Fruit fly (Drosophila melanogaster) whole organism, embryonic: ENCODE results near the gene Acf.

Experiments used
- Awh ChIP-seq: fragments of 200-800 bp; sonication (Bioruptor generic); IDR thresholded peaks from 2 replicates; pipeline ENCODE4, ENCODE4 v1.3.6; 2022; ENCODE audit warnings: missing biosample characterization, missing genetic modification characterization
- CG1024 ChIP-seq: fragments of 200-800 bp; sonication (Bioruptor generic); IDR thresholded peaks from 2 replicates; pipeline ENCODE4 v1.3.6; 2022; ENCODE audit warnings: missing biosample characterization, missing genetic modification characterization
- CG10274 ChIP-seq: fragments of 200-800 bp; sonication (Bioruptor generic); optimal IDR thresholded peaks from 3 replicates; lab custom pipeline; 2017; ENCODE audit warnings: missing biosample characterization, mild to moderate bottlenecking, missing genetic modification characterization
- CG11085 ChIP-seq: fragments of 200-800 bp; sonication (Bioruptor generic); IDR thresholded peaks from 2 replicates; pipeline ENCODE4 v1.3.6; 2022; ENCODE audit warnings: missing biosample characterization, missing genetic modification characterization
- CG11247 ChIP-seq: fragments of 200-800 bp; sonication (Bioruptor generic); IDR thresholded peaks from 2 replicates; pipeline ENCODE4 v1.3.6; 2022; ENCODE audit warnings: missing biosample characterization, missing genetic modification characterization
- CG11504 ChIP-seq: fragments of 200-800 bp; sonication (Bioruptor generic); optimal IDR thresholded peaks from 3 replicates; lab custom pipeline; 2019; ENCODE audit warnings: missing biosample characterization, mild to moderate bottlenecking, missing genetic modification characterization, moderate library complexity
- CG12155 ChIP-seq: fragments of 200-800 bp; sonication (Bioruptor generic); optimal IDR thresholded peaks from 3 replicates; lab custom pipeline; 2016; ENCODE audit warnings: missing biosample characterization, missing genetic modification characterization
- CG13123 ChIP-seq: fragments of 200-800 bp; sonication (Bioruptor generic); optimal IDR thresholded peaks from 2 replicates; lab custom pipeline; 2016; ENCODE audit warnings: missing biosample characterization, missing genetic modification characterization
- CG13775 ChIP-seq: fragments of 200-800 bp; sonication (Bioruptor generic); optimal IDR thresholded peaks from 3 replicates; lab custom pipeline; 2017; ENCODE audit warnings: missing biosample characterization, mild to moderate bottlenecking, missing genetic modification characterization
- CG15269 ChIP-seq: fragments of 200-800 bp; sonication (Bioruptor generic); optimal IDR thresholded peaks from 2 replicates; lab custom pipeline; 2018; ENCODE audit warnings: missing biosample characterization, mild to moderate bottlenecking, missing genetic modification characterization, moderate library complexity
- CG15479 ChIP-seq: fragments of 200-800 bp; sonication (Bioruptor generic); optimal IDR thresholded peaks from 3 replicates; lab custom pipeline; 2019; ENCODE audit warnings: missing biosample characterization, mild to moderate bottlenecking, missing genetic modification characterization, moderate library complexity
- CG1602 ChIP-seq: fragments of 200-800 bp; sonication (Bioruptor generic); optimal IDR thresholded peaks from 3 replicates; lab custom pipeline; 2016; ENCODE audit warnings: missing biosample characterization, missing genetic modification characterization
- CG18262 ChIP-seq: fragments of 200-800 bp; optimal IDR thresholded peaks from 3 replicates; lab custom pipeline; 2019; ENCODE audit warnings: missing biosample characterization, mild to moderate bottlenecking, missing genetic modification characterization, moderate library complexity
- CG2199 ChIP-seq: fragments of 200-800 bp; sonication (Bioruptor generic); IDR thresholded peaks from 3 replicates; pipeline ENCODE4 v1.3.6; 2022; ENCODE audit warnings: missing biosample characterization, missing genetic modification characterization
- CG31441 ChIP-seq: fragments of 200-800 bp; sonication (Bioruptor generic); IDR thresholded peaks from 2 replicates; pipeline ENCODE4 v1.3.6; 2022; ENCODE audit warnings: missing biosample characterization, missing genetic modification characterization
- CG3163 ChIP-seq: fragments of 200-800 bp; sonication (Bioruptor generic); optimal IDR thresholded peaks from 3 replicates; lab custom pipeline; 2016; ENCODE audit warnings: missing biosample characterization, missing genetic modification characterization
- CG3281 ChIP-seq: fragments of 200-800 bp; sonication (Bioruptor generic); optimal IDR thresholded peaks from 3 replicates; lab custom pipeline; 2017; ENCODE audit warnings: missing biosample characterization, mild to moderate bottlenecking, missing genetic modification characterization
- CG4730 ChIP-seq: fragments of 200-800 bp; sonication (Bioruptor generic); IDR thresholded peaks from 2 replicates; pipeline ENCODE4 v1.3.6; 2022; ENCODE audit warnings: missing biosample characterization, missing genetic modification characterization
- CG6175 ChIP-seq: fragments of 200-800 bp; sonication (Bioruptor generic); IDR thresholded peaks from 3 replicates; pipeline ENCODE4 v1.3.6; 2022; ENCODE audit warnings: missing biosample characterization, missing genetic modification characterization
- CG7357 ChIP-seq: fragments of 200-800 bp; sonication (Bioruptor generic); IDR thresholded peaks from 3 replicates; pipeline ENCODE4 v1.3.6; 2022; ENCODE audit warnings: missing biosample characterization, missing genetic modification characterization
- CG7745 ChIP-seq: fragments of 200-800 bp; sonication (Bioruptor generic); optimal IDR thresholded peaks from 2 replicates; lab custom pipeline; 2018; ENCODE audit warnings: missing biosample characterization, mild to moderate bottlenecking, missing genetic modification characterization, moderate library complexity
- CG8089 ChIP-seq: fragments of 200-800 bp; sonication (Bioruptor generic); optimal IDR thresholded peaks from 3 replicates; lab custom pipeline; 2016; ENCODE audit warnings: missing biosample characterization, missing genetic modification characterization
- CG9609 ChIP-seq: fragments of 200-800 bp; sonication (Bioruptor generic); optimal IDR thresholded peaks from 3 replicates; lab custom pipeline; 2016; ENCODE audit warnings: missing biosample characterization, missing genetic modification characterization
- CHES-1-like ChIP-seq: fragments of 200-800 bp; sonication (Bioruptor generic); optimal IDR thresholded peaks from 2 replicates; lab custom pipeline; 2016; ENCODE audit warnings: missing biosample characterization, missing genetic modification characterization
- Camta ChIP-seq: fragments of 200-800 bp; sonication (Bioruptor generic); optimal IDR thresholded peaks from 2 replicates; lab custom pipeline; 2016; ENCODE audit warnings: missing biosample characterization, missing genetic modification characterization
- CrebB ChIP-seq: fragments of 200-800 bp; sonication (Bioruptor generic); optimal IDR thresholded peaks from 3 replicates; lab custom pipeline; 2018; ENCODE audit warnings: missing biosample characterization, mild to moderate bottlenecking, missing genetic modification characterization
- Dip2 ChIP-seq: fragments of 200-800 bp; sonication (Bioruptor generic); IDR thresholded peaks from 2 replicates; pipeline ENCODE4 v1.3.6; 2022; ENCODE audit warnings: missing biosample characterization, missing genetic modification characterization
- Doc2 ChIP-seq: fragments of 200-800 bp; sonication (Bioruptor generic); IDR thresholded peaks from 2 replicates; pipeline ENCODE4 v1.3.6; 2022; ENCODE audit warnings: missing biosample characterization, missing genetic modification characterization
- ERR ChIP-seq: fragments of 200-800 bp; sonication (Bioruptor generic); optimal IDR thresholded peaks from 2 replicates; lab custom pipeline; 2016; ENCODE audit warnings: missing biosample characterization, missing genetic modification characterization
- Gsc ChIP-seq: fragments of 200-800 bp; sonication (Bioruptor generic); IDR thresholded peaks from 2 replicates; pipeline ENCODE4 v1.3.6; 2022; ENCODE audit warnings: missing biosample characterization, missing genetic modification characterization
- HLH54F ChIP-seq: fragments of 200-800 bp; sonication (Bioruptor generic); optimal IDR thresholded peaks from 3 replicates; lab custom pipeline; 2016; ENCODE audit warnings: missing biosample characterization, missing genetic modification characterization
- Hsf ChIP-seq: fragments of 200-800 bp; sonication (Bioruptor generic); optimal IDR thresholded peaks from 3 replicates; lab custom pipeline; 2016; ENCODE audit warnings: missing biosample characterization, missing genetic modification characterization
- Nf-YA ChIP-seq: fragments of 200-800 bp; sonication (Bioruptor generic); IDR thresholded peaks from 2 replicates; pipeline ENCODE4 v1.3.6; 2022; ENCODE audit warnings: missing biosample characterization, missing genetic modification characterization
- Ravus ChIP-seq: fragments of 200-800 bp; sonication (Bioruptor generic); IDR thresholded peaks from 2 replicates; pipeline ENCODE4 v1.3.6; 2022; ENCODE audit warnings: missing biosample characterization, missing genetic modification characterization
- Sox100B ChIP-seq: fragments of 200-800 bp; sonication (Bioruptor generic); optimal IDR thresholded peaks from 3 replicates; lab custom pipeline; 2018; ENCODE audit warnings: missing biosample characterization, mild to moderate bottlenecking, missing genetic modification characterization
- ato ChIP-seq: fragments of 200-800 bp; sonication (Bioruptor generic); IDR thresholded peaks from 2 replicates; pipeline ENCODE4 v1.3.6; 2022; ENCODE audit warnings: missing biosample characterization, missing genetic modification characterization; ENCODE audit not compliant: partially characterized antibody
- chinmo ChIP-seq: fragments of 200-800 bp; sonication (Bioruptor generic); IDR thresholded peaks from 4 replicates; pipeline ENCODE4 v1.3.6; 2022; ENCODE audit warnings: missing biosample characterization, missing genetic modification characterization; ENCODE audit not compliant: partially characterized antibody
- gcm ChIP-seq: fragments of 200-800 bp; sonication (Bioruptor generic); optimal IDR thresholded peaks from 2 replicates; lab custom pipeline; 2019; ENCODE audit warnings: missing biosample characterization, mild to moderate bottlenecking, missing genetic modification characterization, moderate library complexity
- gt ChIP-seq: fragments of 200-800 bp; sonication (Bioruptor generic); IDR thresholded peaks from 2 replicates; pipeline ENCODE4 v1.3.6; 2022; ENCODE audit warnings: missing biosample characterization, missing genetic modification characterization
- her ChIP-seq: fragments of 200-800 bp; sonication (Bioruptor generic); optimal IDR thresholded peaks from 2 replicates; lab custom pipeline; 2016; ENCODE audit warnings: missing biosample characterization, missing genetic modification characterization
- knrl ChIP-seq: fragments of 200-800 bp; sonication (Bioruptor generic); IDR thresholded peaks from 3 replicates; pipeline ENCODE4 v1.3.6; 2022; ENCODE audit warnings: missing biosample characterization, missing genetic modification characterization; ENCODE audit not compliant: partially characterized antibody
- mirr ChIP-seq: fragments of 200-800 bp; sonication (Bioruptor generic); optimal IDR thresholded peaks from 3 replicates; lab custom pipeline; 2018; ENCODE audit warnings: missing biosample characterization, mild to moderate bottlenecking, missing genetic modification characterization
- nmo ChIP-seq: fragments of 200-800 bp; sonication (Bioruptor generic); optimal IDR thresholded peaks from 2 replicates; lab custom pipeline; 2018; ENCODE audit warnings: missing biosample characterization, mild to moderate bottlenecking, missing genetic modification characterization, moderate library complexity
- pb ChIP-seq: fragments of 200-800 bp; sonication (Bioruptor generic); optimal IDR thresholded peaks from 3 replicates; lab custom pipeline; 2016; ENCODE audit warnings: missing biosample characterization, missing genetic modification characterization
- row ChIP-seq: fragments of 200-800 bp; sonication (Bioruptor generic); IDR thresholded peaks from 3 replicates; pipeline ENCODE4 v1.3.6; 2022; ENCODE audit warnings: missing biosample characterization, missing genetic modification characterization
- sisA ChIP-seq: fragments of 200-800 bp; sonication (Bioruptor generic); IDR thresholded peaks from 2 replicates; pipeline ENCODE4 v1.3.6; 2022; ENCODE audit warnings: missing biosample characterization, missing genetic modification characterization
- slou ChIP-seq: fragments of 200-800 bp; sonication (Bioruptor generic); optimal IDR thresholded peaks from 3 replicates; lab custom pipeline; 2016; ENCODE audit warnings: missing biosample characterization, missing genetic modification characterization
- sna ChIP-seq: fragments of 200-800 bp; sonication (Bioruptor generic); IDR thresholded peaks from 2 replicates; pipeline ENCODE4 v1.3.6; 2022; ENCODE audit warnings: missing biosample characterization, missing genetic modification characterization; ENCODE audit not compliant: partially characterized antibody
- tll ChIP-seq, 2 experiments: fragments of 200-800 bp in 1 of 2; fragments of >200 bp in 1 of 2; sonication (Bioruptor generic) in 1 of 2; optimal IDR thresholded peaks; 2 replicates each; lab custom pipeline; 2017 to 2019; ENCODE audit warnings: missing biosample characterization in 2 of 2, missing genetic modification characterization in 2 of 2, mild to moderate bottlenecking in 1 of 2, moderate library complexity in 1 of 2
- zen ChIP-seq: fragments of 200-800 bp; sonication (Bioruptor generic); optimal IDR thresholded peaks from 3 replicates; lab custom pipeline; 2018; ENCODE audit warnings: missing biosample characterization, mild to moderate bottlenecking, missing genetic modification characterization, moderate library complexity

The Acf gene

DNA sequence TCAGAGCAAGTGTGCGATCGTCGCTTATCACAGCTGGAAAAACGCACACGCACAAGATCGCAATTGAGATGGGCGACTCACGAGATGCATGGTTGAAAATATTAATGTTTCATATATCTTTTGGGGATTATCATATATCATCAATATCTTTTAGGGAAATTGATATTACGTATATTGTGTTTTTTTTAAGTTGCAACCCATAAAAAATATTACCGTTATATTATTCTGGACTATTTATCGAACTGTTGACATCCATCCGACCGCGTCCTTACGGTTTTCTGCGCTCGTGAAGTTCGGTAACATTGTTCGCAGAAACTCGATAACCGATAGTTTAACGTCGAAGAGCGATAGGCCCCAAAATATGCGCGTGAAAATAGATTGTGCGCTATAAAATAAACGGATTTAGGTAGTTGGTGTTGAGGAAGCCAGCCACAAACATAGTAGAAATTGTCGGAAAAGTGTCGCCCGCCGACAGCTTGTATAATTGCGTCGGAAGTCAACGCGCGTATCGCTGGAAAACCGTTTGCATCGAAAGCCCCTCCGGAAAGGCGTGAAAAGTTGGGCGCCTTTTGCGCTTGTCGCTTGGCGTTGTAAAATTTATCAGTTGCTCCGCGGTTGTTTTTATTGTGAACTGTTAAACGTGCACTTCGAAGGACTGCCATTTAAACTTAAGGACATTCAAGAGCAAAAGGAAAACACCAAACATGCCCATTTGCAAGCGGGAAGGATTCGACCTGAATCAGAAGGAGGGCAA lies at the start of gene Acf, which contains the start of gene Mccc1 (continued):
- TF ChIP-seq ERR: no peak
- TF ChIP-seq mirr (GFP tag; lab: Kevin White, UChicago): no peak
- TF ChIP-seq CG15269 (tag; lab: Kevin White, UChicago): no peak
- no peak for TF ChIP-seq pb (GFP tag; lab: Kevin White, UChicago)
- TF ChIP-seq Gsc (GFP tag; lab: Robert Waterston, UW): no peak
- TF ChIP-seq CG7357 (GFP tag; lab: Robert Waterston, UW): no peak
- no peak for TF ChIP-seq Nf-YA
- no peak for TF ChIP-seq gcm (GFP tag; lab: Kevin White, UChicago)
- TF ChIP-seq slou (GFP tag; lab: Kevin White, UChicago): no peak
- no peak for TF ChIP-seq CG7745 (tag; lab: Kevin White, UChicago)
- TF ChIP-seq CG11247 (GFP tag; lab: Robert Waterston, UW): 0 out of 2 replicates have a peak, but pooled peaks have one; percentile 30
- TF ChIP-seq knrl: peak; percentile 65; the same call in 2 of the 3 replicates
- TF ChIP-seq Ravus (GFP tag; lab: Robert Waterston, UW): no peak
- no peak for TF ChIP-seq CrebB
- no peak for TF ChIP-seq CG6175 (GFP tag; lab: Robert Waterston, UW)
- TF ChIP-seq CG4730 (GFP tag; lab: Robert Waterston, UW): no peak
- no peak for TF ChIP-seq CG13123 (GFP tag; lab: Kevin White, UChicago)
- TF ChIP-seq Dip2 (GFP tag; lab: Robert Waterston, UW): no peak
- peak; percentile 17 for TF ChIP-seq CG1602
- no peak for TF ChIP-seq Doc2 (GFP tag; lab: Robert Waterston, UW)
- no peak for TF ChIP-seq CG15479 (GFP tag; lab: Kevin White, UChicago)
- TF ChIP-seq CG12155 (GFP tag; lab: Kevin White, UChicago): peak; percentile 37
- peak; percentile 36 for TF ChIP-seq nmo (GFP tag; lab: Kevin White, UChicago)
- TF ChIP-seq gt: no peak
- TF ChIP-seq CG18262 (tag; lab: Kevin White, UChicago): no peak
- TF ChIP-seq CG11085 (GFP tag; lab: Robert Waterston, UW): no peak
- TF ChIP-seq ato: peak; percentile 41; the same call in 1 of the 2 replicates
- no peak for TF ChIP-seq CG1024 (GFP tag; lab: Robert Waterston, UW)
- no peak for TF ChIP-seq CG8089 (GFP tag; lab: Kevin White, UChicago)
- TF ChIP-seq tll (GFP tag; optimal IDR thresholded peaks at IDR 0.05; lab: Kevin White, UChicago): no peak
- no peak for TF ChIP-seq CG3281 (GFP tag; lab: Kevin White, UChicago)
- TF ChIP-seq CG31441 (GFP tag; lab: Robert Waterston, UW): no peak
- TF ChIP-seq Sox100B (GFP tag; lab: Kevin White, UChicago): no peak
- no peak for TF ChIP-seq CG2199
- TF ChIP-seq Awh: no peak
- TF ChIP-seq sisA (GFP tag; lab: Robert Waterston, UW): peak; percentile 20; the same call in 1 of the 2 replicates
- peak; percentile 77 for TF ChIP-seq row
- TF ChIP-seq CHES-1-like (GFP tag; lab: Kevin White, UChicago): peak; percentile 53
- TF ChIP-seq Hsf: peak; percentile 30
- no peak for TF ChIP-seq chinmo (GFP tag; lab: Robert Waterston, UW)
- TF ChIP-seq CG9609 (GFP tag; lab: Kevin White, UChicago): peak; percentile 19
- TF ChIP-seq CG3163 (GFP tag; lab: Kevin White, UChicago): no peak
- TF ChIP-seq zen: peak; percentile 47
- no peak for TF ChIP-seq Camta
- TF ChIP-seq CG10274 (GFP tag; lab: Kevin White, UChicago): no peak
- TF ChIP-seq CG13775: peak; percentile 27
- peak; percentile 31 for TF ChIP-seq HLH54F
- peak; percentile 51; the same call in 1 of the 2 replicates for TF ChIP-seq sna (GFP tag; lab: Robert Waterston, UW)
- TF ChIP-seq CG11504 (tag; lab: Kevin White, UChicago): no peak
- TF ChIP-seq her (GFP tag; lab: Kevin White, UChicago): no peak
